Worm (Caenorhabditis elegans) whole organism, young adult: ENCODE measurements around the gene mlh-1.

Experiments
- B0261.1 ChIP-seq: sonication (generic microtip); optimal IDR thresholded peaks from 2 replicates; lab custom pipeline; 2016; ENCODE audit warnings: mild to moderate bottlenecking, missing genetic modification characterization, moderate library complexity, missing compliant biosample characterization
- C06A6.2 ChIP-seq: fragments of 200-800 bp; sonication (Bioruptor generic); conservative IDR thresholded peaks from 2 replicates; pipeline ENCODE4 v1.3.6; 2022; ENCODE audit warnings: missing genetic modification characterization, missing compliant biosample characterization
- C17E4.6 ChIP-seq: fragments of 200-800 bp; sonication (Bioruptor generic); IDR thresholded peaks from 2 replicates; pipeline ENCODE4 v1.3.6; 2022; ENCODE audit warnings: missing genetic modification reagents, missing genetic modification characterization, missing compliant biosample characterization
- D2030.7 ChIP-seq: fragments of 200-800 bp; sonication (Bioruptor generic); IDR thresholded peaks from 2 replicates; pipeline ENCODE4 v1.3.6; 2022; ENCODE audit warnings: missing genetic modification reagents, missing genetic modification characterization, missing compliant biosample characterization
- F23B12.7 ChIP-seq: sonication (generic microtip); optimal IDR thresholded peaks from 2 replicates; lab custom pipeline; 2017; ENCODE audit warnings: missing genetic modification characterization, mild to moderate bottlenecking, missing compliant biosample characterization, antibody characterized with exemption, moderate library complexity; ENCODE audit not compliant: insufficient read depth
- F33H1.4 ChIP-seq: fragments of 200-800 bp; sonication (Bioruptor generic); IDR thresholded peaks from 2 replicates; pipeline ENCODE4 v1.3.6; 2022; ENCODE audit warnings: missing genetic modification reagents, missing genetic modification characterization, missing compliant biosample characterization
- K11D2.4 ChIP-seq: fragments of 200-800 bp; sonication (Bioruptor generic); IDR thresholded peaks from 2 replicates; pipeline ENCODE4 v1.3.6; 2022; ENCODE audit warnings: missing genetic modification reagents, missing genetic modification characterization, missing compliant biosample characterization
- K12H6.12 ChIP-seq: fragments of 200-800 bp; sonication (Bioruptor generic); optimal IDR thresholded peaks from 2 replicates; lab custom pipeline; 2018; ENCODE audit warnings: mild to moderate bottlenecking, missing genetic modification characterization, missing compliant biosample characterization
- T07F8.4 ChIP-seq: sonication (generic microtip); optimal IDR thresholded peaks from 2 replicates; lab custom pipeline; 2016; ENCODE audit warnings: mild to moderate bottlenecking, missing genetic modification characterization, moderate library complexity, missing compliant biosample characterization
- T26A5.8 ChIP-seq: sonication (generic microtip); optimal IDR thresholded peaks from 2 replicates; lab custom pipeline; 2016; ENCODE audit warnings: missing genetic modification characterization, missing compliant biosample characterization
- Y67H2A.10 ChIP-seq: fragments of 200-800 bp; sonication (Bioruptor generic); conservative IDR thresholded peaks from 2 replicates; pipeline ENCODE4 v1.3.6; 2022; ENCODE audit warnings: missing genetic modification reagents, missing genetic modification characterization, missing compliant biosample characterization
- Y79H2A.3 ChIP-seq: fragments of 200-800 bp; sonication (Bioruptor generic); conservative IDR thresholded peaks from 2 replicates; pipeline ENCODE4 v1.3.6; 2022; ENCODE audit warnings: missing genetic modification reagents, missing genetic modification characterization, missing compliant biosample characterization
- aptf-2 ChIP-seq: fragments of 200-800 bp; sonication (Bioruptor generic); conservative IDR thresholded peaks from 2 replicates; pipeline ENCODE4 v1.3.6; 2022; ENCODE audit warnings: missing genetic modification reagents, missing genetic modification characterization, missing compliant biosample characterization
- aptf-3 ChIP-seq: fragments of 200-800 bp; sonication (Bioruptor generic); IDR thresholded peaks from 2 replicates; pipeline ENCODE4 v1.3.6; 2022; ENCODE audit warnings: missing genetic modification characterization, missing compliant biosample characterization
- attf-6 ChIP-seq: fragments of 200-800 bp; sonication (Bioruptor generic); IDR thresholded peaks from 2 replicates; pipeline ENCODE4 v1.3.6; 2022; ENCODE audit warnings: missing genetic modification reagents, missing genetic modification characterization, missing compliant biosample characterization
- bed-1 ChIP-seq: fragments of 200-800 bp; sonication (Bioruptor generic); IDR thresholded peaks from 2 replicates; pipeline ENCODE4 v1.3.6; 2022; ENCODE audit warnings: missing genetic modification reagents, missing genetic modification characterization, missing compliant biosample characterization
- cebp-1 ChIP-seq, 2 experiments: fragments of 200-800 bp in 1 of 2; sonication (Bioruptor generic) in 1 of 2; sonication (generic microtip) in 1 of 2; IDR thresholded peaks in 1 of 2; optimal IDR thresholded peaks in 1 of 2; 2 replicates each; pipeline versions ENCODE4 v1.3.6 to Lab custom; 2017 to 2022; ENCODE audit warnings: missing compliant biosample characterization in 2 of 2, missing genetic modification characterization in 2 of 2, mild to moderate bottlenecking in 1 of 2, missing genetic modification reagents in 1 of 2, moderate library complexity in 1 of 2
- ceh-40 ChIP-seq: fragments of 200-800 bp; sonication (Bioruptor generic); IDR thresholded peaks from 2 replicates; pipeline ENCODE4 v1.3.6; 2022; ENCODE audit warnings: missing genetic modification characterization, missing compliant biosample characterization
- ceh-58 ChIP-seq: fragments of 200-800 bp; sonication (Bioruptor generic); IDR thresholded peaks from 2 replicates; pipeline ENCODE4 v1.3.6; 2022; ENCODE audit warnings: missing genetic modification characterization, missing compliant biosample characterization
- chd-7 ChIP-seq: sonication (generic microtip); optimal IDR thresholded peaks from 2 replicates; lab custom pipeline; 2016; ENCODE audit warnings: mild to moderate bottlenecking, missing genetic modification characterization, moderate library complexity, missing compliant biosample characterization
- dox-1 ChIP-seq: fragments of 200-800 bp; sonication (Bioruptor generic); IDR thresholded peaks from 2 replicates; pipeline ENCODE4 v1.3.6; 2022; ENCODE audit warnings: missing genetic modification reagents, missing genetic modification characterization, missing compliant biosample characterization
- dpl-1 ChIP-seq: fragments of 150-350 bp; optimal IDR thresholded peaks from 2 replicates; lab custom pipeline; 2014; ENCODE audit warnings: missing biosample characterization, missing genetic modification reagents, missing genetic modification characterization
- efl-1 ChIP-seq: fragments of 150-350 bp; optimal IDR thresholded peaks from 2 replicates; lab custom pipeline; 2014; ENCODE audit warnings: missing biosample characterization, missing genetic modification reagents, missing genetic modification characterization
- egl-18 ChIP-seq: fragments of 200-800 bp; sonication (Bioruptor generic); IDR thresholded peaks from 2 replicates; pipeline ENCODE4 v1.3.6; 2022; ENCODE audit warnings: missing genetic modification reagents, missing genetic modification characterization, missing compliant biosample characterization
- egl-44 ChIP-seq: fragments of 200-800 bp; sonication (Bioruptor generic); IDR thresholded peaks from 2 replicates; pipeline ENCODE4 v1.3.6; 2022; ENCODE audit warnings: missing genetic modification reagents, missing genetic modification characterization, missing compliant biosample characterization
- fkh-3 ChIP-seq: sonication (generic microtip); optimal IDR thresholded peaks from 2 replicates; lab custom pipeline; 2016; ENCODE audit warnings: mild to moderate bottlenecking, missing genetic modification characterization, missing compliant biosample characterization
- hlh-12 ChIP-seq: sonication (generic microtip); optimal IDR thresholded peaks from 2 replicates; lab custom pipeline; 2016; ENCODE audit warnings: missing genetic modification characterization, missing compliant biosample characterization
- hmg-20 ChIP-seq: fragments of 200-800 bp; sonication (Bioruptor generic); IDR thresholded peaks from 2 replicates; pipeline ENCODE4 v1.3.6; 2022; ENCODE audit warnings: missing genetic modification reagents, missing genetic modification characterization, missing compliant biosample characterization
- hsf-1 ChIP-seq: fragments of 200-800 bp; sonication (Bioruptor generic); IDR thresholded peaks from 2 replicates; pipeline ENCODE4 v1.3.6; 2022; ENCODE audit warnings: missing genetic modification reagents, missing genetic modification characterization, missing compliant biosample characterization
- let-526 ChIP-seq: fragments of 200-800 bp; sonication (Bioruptor generic); IDR thresholded peaks from 2 replicates; pipeline ENCODE4 v1.3.6; 2022; ENCODE audit warnings: missing genetic modification reagents, missing genetic modification characterization, missing compliant biosample characterization
- let-607 ChIP-seq, 2 experiments: fragments of 200-800 bp in 1 of 2; sonication (Bioruptor generic) in 1 of 2; sonication (generic microtip) in 1 of 2; optimal IDR thresholded peaks; 2 replicates each; lab custom pipeline; 2016 to 2018; ENCODE audit warnings: mild to moderate bottlenecking in 2 of 2, missing compliant biosample characterization in 2 of 2, missing genetic modification characterization in 2 of 2, moderate library complexity in 2 of 2, missing genotype in 1 of 2
- lin-35 ChIP-seq, 3 experiments: fragments of 150-350 bp in 2 of 3; sonication (generic microtip) in 1 of 3; optimal IDR thresholded peaks; 2 replicates each; lab custom pipeline; 2014 to 2018; ENCODE audit warnings: missing biosample characterization in 3 of 3, missing genetic modification characterization in 3 of 3, missing genetic modification reagents in 3 of 3
- lin-40 ChIP-seq: sonication (generic microtip); optimal IDR thresholded peaks from 2 replicates; lab custom pipeline; 2016; ENCODE audit warnings: missing genetic modification characterization, mild to moderate bottlenecking, missing compliant biosample characterization, missing genotype, missing genetic modification reagents
- lsl-1 ChIP-seq: fragments of 200-800 bp; sonication (Bioruptor generic); optimal IDR thresholded peaks from 2 replicates; lab custom pipeline; 2018; ENCODE audit warnings: mild to moderate bottlenecking, missing genetic modification characterization, moderate library complexity, missing compliant biosample characterization
- madf-10 ChIP-seq: sonication (generic microtip); optimal IDR thresholded peaks from 2 replicates; lab custom pipeline; 2016; ENCODE audit warnings: mild to moderate bottlenecking, missing genetic modification characterization, missing compliant biosample characterization
- madf-3 ChIP-seq: fragments of 200-800 bp; sonication (Bioruptor generic); IDR thresholded peaks from 2 replicates; pipeline ENCODE4 v1.3.6; 2022; ENCODE audit warnings: missing genetic modification reagents, missing genetic modification characterization, missing compliant biosample characterization
- mcd-1 ChIP-seq: fragments of 200-800 bp; sonication (Bioruptor generic); IDR thresholded peaks from 2 replicates; pipeline ENCODE4 v1.3.6; 2022; ENCODE audit warnings: missing genetic modification reagents, missing genetic modification characterization, missing compliant biosample characterization
- nfya-1 ChIP-seq: sonication (generic microtip); optimal IDR thresholded peaks from 2 replicates; lab custom pipeline; 2017; ENCODE audit warnings: antibody characterized with exemption, missing compliant biosample characterization, missing genetic modification characterization, borderline replicate concordance; ENCODE audit not compliant: insufficient read depth
- nhr-120 ChIP-seq: fragments of 200-800 bp; sonication (Bioruptor generic); IDR thresholded peaks from 2 replicates; pipeline ENCODE4 v1.3.6; 2022; ENCODE audit warnings: missing genetic modification characterization, missing compliant biosample characterization
- pha-4 ChIP-seq: fragments of 150-350 bp; sonication (generic microtip); optimal IDR thresholded peaks from 2 replicates; lab custom pipeline; 2014; ENCODE audit warnings: missing biosample characterization, missing genetic modification reagents, missing genetic modification characterization
- rpc-1 ChIP-seq, 2 experiments: fragments of 150-350 bp in 1 of 2; sonication (generic microtip) in 1 of 2; optimal IDR thresholded peaks; 2 replicates each; lab custom pipeline; 2014 to 2018; ENCODE audit warnings: missing biosample characterization in 1 of 2, missing genetic modification characterization in 1 of 2, missing genetic modification reagents in 1 of 2, missing genotype in 1 of 2
- sdz-38 ChIP-seq: sonication (generic microtip); optimal IDR thresholded peaks from 2 replicates; lab custom pipeline; 2016; ENCODE audit warnings: missing genotype, missing genetic modification characterization, missing compliant biosample characterization
- tbp1 ChIP-seq: fragments of 200-800 bp; sonication (Bioruptor generic); optimal IDR thresholded peaks from 2 replicates; lab custom pipeline; 2018; ENCODE audit warnings: mild to moderate bottlenecking, missing genetic modification characterization, missing compliant biosample characterization
- unc-130 ChIP-seq: sonication (generic microtip); optimal IDR thresholded peaks from 2 replicates; lab custom pipeline; 2016; ENCODE audit warnings: missing genetic modification reagents, missing genetic modification characterization, missing compliant biosample characterization
- unc-62 ChIP-seq: fragments of 150-350 bp; optimal IDR thresholded peaks from 2 replicates; lab custom pipeline; 2014; ENCODE audit warnings: missing biosample characterization, missing genetic modification reagents, missing genetic modification characterization

mlh-1 gene

DNA sequence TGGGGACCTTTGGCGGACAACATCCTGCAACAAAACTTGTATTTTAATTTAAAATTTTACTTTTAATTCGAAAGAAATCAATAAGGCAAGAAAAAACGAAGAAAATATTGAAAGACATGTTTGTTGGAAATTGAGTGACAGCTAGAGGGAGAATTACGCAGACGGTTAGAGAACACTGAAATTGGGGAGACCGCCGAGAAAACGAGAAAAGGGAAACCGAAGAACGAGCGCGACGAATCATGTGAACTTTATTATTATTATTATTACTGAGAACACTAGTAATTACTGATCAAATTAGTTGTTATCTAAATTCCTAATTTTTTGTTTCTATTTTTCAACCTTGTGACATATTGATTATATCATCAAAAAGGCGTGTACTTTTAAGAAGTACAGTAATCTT lies 34.6 kb upstream of the mlh-1 start, which contains the start of gene mmad-1 (continued):
- TF ChIP-seq bed-1 (GFP tag; lab: Robert Waterston, UW) (no peak), let-607 (tag; optimal IDR thresholded peaks at IDR 0.05; lab: Kevin White, UChicago) (peak in 1 of 2 experiments; percentile 35), D2030.7 (GFP tag; lab: Robert Waterston, UW) (no peak), unc-130 (no peak), madf-3 (GFP tag; lab: Robert Waterston, UW) (no peak), dpl-1 (GFP tag; lab: Kevin White, UChicago) (no peak), pha-4 (tag; lab: Kevin White, UChicago) (peak; percentile 50), K11D2.4 (GFP tag; lab: Robert Waterston, UW) (peak; percentile 43; the same call in 1 of the 2 replicates), let-526 (GFP tag; lab: Robert Waterston, UW) (no peak), mcd-1 (GFP tag; lab: Robert Waterston, UW) (peak; percentile 34; the same call in 1 of the 2 replicates), fkh-3 (tag; lab: Kevin White, UChicago) (no peak), C17E4.6 (GFP tag; lab: Robert Waterston, UW) (no peak), egl-18 (no peak), aptf-2 (GFP tag; lab: Robert Waterston, UW) (no peak), hmg-20 (GFP tag; lab: Robert Waterston, UW) (no peak), lin-40 (tag; lab: Kevin White, UChicago) (peak; percentile 35), hsf-1 (GFP tag; lab: Robert Waterston, UW) (no peak), dox-1 (GFP tag; lab: Robert Waterston, UW) (peak; percentile 25; the same call in 1 of the 2 replicates), unc-62 (GFP tag; lab: Kevin White, UChicago) (peak; percentile 86), egl-44 (GFP tag; lab: Robert Waterston, UW) (no peak), cebp-1 (GFP tag; IDR thresholded peaks at IDR 0.05; lab: Robert Waterston, UW) (no peak), cebp-1 (tag; optimal IDR thresholded peaks at IDR 0.05; lab: Kevin White, UChicago) (peak; percentile 70), T26A5.8 (no peak), rpc-1 (optimal IDR thresholded peaks at IDR 0.05; lab: Kevin White, UChicago) (no peak), rpc-1 (tag; optimal IDR thresholded peaks at IDR 0.05; lab: Kevin White, UChicago) (no peak), sdz-38 (tag; lab: Kevin White, UChicago) (no peak), madf-10 (tag; lab: Kevin White, UChicago) (peak; percentile 47), lin-35 (GFP tag; optimal IDR thresholded peaks at IDR 0.05; lab: Kevin White, UChicago) (no peak), Y67H2A.10 (GFP tag; lab: Robert Waterston, UW) (no peak), ceh-58 (GFP tag; lab: Robert Waterston, UW) (no peak), efl-1 (no peak), nfya-1 (tag; lab: Kevin White, UChicago) (no peak), C06A6.2 (GFP tag; lab: Robert Waterston, UW) (no peak), nhr-120 (GFP tag; lab: Robert Waterston, UW) (no peak), B0261.1 (tag; lab: Kevin White, UChicago) (no peak), F23B12.7 (no peak), hlh-12 (tag; lab: Kevin White, UChicago) (no peak), F33H1.4 (GFP tag; lab: Robert Waterston, UW) (no peak), Y79H2A.3 (no peak), chd-7 (tag; lab: Kevin White, UChicago) (peak; percentile 51), K12H6.12 (tag; lab: Kevin White, UChicago) (peak; percentile 2), tbp1 (GFP tag; lab: Kevin White, UChicago) (peak; percentile 57), attf-6 (GFP tag; lab: Robert Waterston, UW) (no peak), lsl-1 (GFP tag; lab: Kevin White, UChicago) (no peak), ceh-40 (GFP tag; lab: Robert Waterston, UW) (no peak), T07F8.4 (tag; lab: Kevin White, UChicago) (no peak), aptf-3 (GFP tag; lab: Robert Waterston, UW) (no peak)
